Fruit fly (Drosophila melanogaster) whole organism, embryonic: ENCODE measurements around the gene Scm.

Experiments used
- BEAF-32 ChIP-seq: fragments of 200-800 bp; sonication (Bioruptor generic); optimal IDR thresholded peaks from 3 replicates; lab custom pipeline; 2017; ENCODE audit warnings: missing biosample characterization, missing genetic modification characterization, mild to moderate bottlenecking, moderate library complexity, missing genetic modification reagents
- CG11504 ChIP-seq: fragments of 200-800 bp; sonication (Bioruptor generic); optimal IDR thresholded peaks from 3 replicates; lab custom pipeline; 2019; ENCODE audit warnings: missing biosample characterization, mild to moderate bottlenecking, missing genetic modification characterization, moderate library complexity
- CG12071 ChIP-seq: fragments of 200-800 bp; sonication (Bioruptor generic); optimal IDR thresholded peaks from 3 replicates; lab custom pipeline; 2018; ENCODE audit warnings: missing biosample characterization, mild to moderate bottlenecking, missing genetic modification characterization
- CG15514 ChIP-seq: fragments of 200-800 bp; sonication (Bioruptor generic); optimal IDR thresholded peaks from 3 replicates; lab custom pipeline; 2017; ENCODE audit warnings: missing biosample characterization, missing genetic modification characterization, mild to moderate bottlenecking, moderate library complexity, missing genetic modification reagents
- CG15601 ChIP-seq: fragments of 200-800 bp; sonication (Bioruptor generic); optimal IDR thresholded peaks from 3 replicates; lab custom pipeline; 2019; ENCODE audit warnings: missing biosample characterization, mild to moderate bottlenecking, missing genetic modification characterization, moderate library complexity
- CG17186 ChIP-seq: fragments of 200-800 bp; sonication (Bioruptor generic); optimal IDR thresholded peaks from 3 replicates; lab custom pipeline; 2017; ENCODE audit warnings: missing biosample characterization, missing genetic modification reagents, missing genetic modification characterization
- CG1792 ChIP-seq: fragments of 200-800 bp; sonication (Bioruptor generic); optimal IDR thresholded peaks from 2 replicates; lab custom pipeline; 2016; ENCODE audit warnings: missing biosample characterization, missing genetic modification characterization
- CG4424 ChIP-seq: fragments of 200-800 bp; sonication (Bioruptor generic); optimal IDR thresholded peaks from 3 replicates; lab custom pipeline; 2016; ENCODE audit warnings: missing biosample characterization, missing genetic modification characterization
- CG4730 ChIP-seq: fragments of 200-800 bp; sonication (Bioruptor generic); IDR thresholded peaks from 2 replicates; pipeline ENCODE4 v1.3.6; 2022; ENCODE audit warnings: missing biosample characterization, missing genetic modification characterization
- CG5245 ChIP-seq: fragments of 200-800 bp; sonication (Bioruptor generic); optimal IDR thresholded peaks from 3 replicates; lab custom pipeline; 2016; ENCODE audit warnings: missing biosample characterization, missing genetic modification characterization
- CG5953 ChIP-seq: fragments of 200-800 bp; sonication (Bioruptor generic); IDR thresholded peaks from 2 replicates; pipeline ENCODE4 v1.3.6; 2022; ENCODE audit warnings: missing biosample characterization, missing genetic modification characterization
- CG7745 ChIP-seq: fragments of 200-800 bp; sonication (Bioruptor generic); optimal IDR thresholded peaks from 2 replicates; lab custom pipeline; 2018; ENCODE audit warnings: missing biosample characterization, mild to moderate bottlenecking, missing genetic modification characterization, moderate library complexity
- CG8388 ChIP-seq: fragments of 200-800 bp; sonication (Bioruptor generic); optimal IDR thresholded peaks from 2 replicates; lab custom pipeline; 2019; ENCODE audit warnings: missing biosample characterization, mild to moderate bottlenecking, missing genetic modification characterization, moderate library complexity
- Chrac-16 ChIP-seq: fragments of 200-800 bp; sonication (Bioruptor generic); optimal IDR thresholded peaks from 3 replicates; lab custom pipeline; 2016; ENCODE audit warnings: missing biosample characterization, missing genetic modification characterization
- D ChIP-seq, 2 experiments: fragments of 200-800 bp in 1 of 2; fragments of >200 bp in 1 of 2; sonication (Bioruptor generic) in 1 of 2; optimal IDR thresholded peaks; 2 replicates in 1 of 2; 3 replicates in 1 of 2; lab custom pipeline; 2017; ENCODE audit warnings: mild to moderate bottlenecking in 1 of 2, missing biosample characterization in 1 of 2, missing genetic modification characterization in 1 of 2, missing genetic modification reagents in 1 of 2
- Dll ChIP-seq: fragments of 200-800 bp; sonication (Bioruptor generic); IDR thresholded peaks from 4 replicates; pipeline ENCODE4 v1.3.6; 2022; ENCODE audit warnings: missing biosample characterization, missing genetic modification characterization; ENCODE audit not compliant: partially characterized antibody
- E2f1 ChIP-seq: fragments of 200-800 bp; sonication (Bioruptor generic); IDR thresholded peaks from 2 replicates; pipeline ENCODE4 v1.3.6; 2022; ENCODE audit warnings: missing biosample characterization, missing genetic modification characterization
- E2f2 ChIP-seq: fragments of 200-800 bp; sonication (Bioruptor generic); IDR thresholded peaks from 2 replicates; pipeline ENCODE4 v1.3.6; 2022; ENCODE audit warnings: missing biosample characterization, missing genetic modification characterization
- Elba2 ChIP-seq: fragments of 200-800 bp; sonication (Bioruptor generic); optimal IDR thresholded peaks from 3 replicates; lab custom pipeline; 2016; ENCODE audit warnings: missing biosample characterization, missing genetic modification characterization
- HHEX ChIP-seq: fragments of 200-800 bp; sonication (Bioruptor generic); optimal IDR thresholded peaks from 3 replicates; lab custom pipeline; 2017; ENCODE audit warnings: missing biosample characterization, mild to moderate bottlenecking, missing genetic modification characterization, missing genetic modification reagents
- MBD-R2 ChIP-seq: fragments of 200-800 bp; sonication (Bioruptor generic); IDR thresholded peaks from 2 replicates; pipeline ENCODE4 v1.3.6; 2022; ENCODE audit warnings: missing biosample characterization, missing genetic modification characterization
- MESR4 ChIP-seq: fragments of 200-800 bp; sonication (Bioruptor generic); optimal IDR thresholded peaks from 2 replicates; lab custom pipeline; 2018; ENCODE audit warnings: missing biosample characterization, mild to moderate bottlenecking, missing genetic modification characterization, moderate library complexity
- PHDP ChIP-seq: fragments of 200-800 bp; sonication (Bioruptor generic); optimal IDR thresholded peaks from 3 replicates; lab custom pipeline; 2018; ENCODE audit warnings: missing biosample characterization, mild to moderate bottlenecking, missing genetic modification characterization, moderate library complexity
- Rfx ChIP-seq: fragments of 200-800 bp; sonication (Bioruptor generic); IDR thresholded peaks from 2 replicates; pipeline ENCODE4 v1.3.6; 2022; ENCODE audit warnings: missing biosample characterization, missing genetic modification characterization
- Rx ChIP-seq: fragments of 200-800 bp; sonication (Bioruptor generic); IDR thresholded peaks from 2 replicates; pipeline ENCODE4 v1.3.6; 2022; ENCODE audit warnings: missing biosample characterization, missing genetic modification characterization
- Sox100B ChIP-seq: fragments of 200-800 bp; sonication (Bioruptor generic); optimal IDR thresholded peaks from 3 replicates; lab custom pipeline; 2018; ENCODE audit warnings: missing biosample characterization, mild to moderate bottlenecking, missing genetic modification characterization
- Taf1 ChIP-seq: fragments of 200-800 bp; sonication (Bioruptor generic); IDR thresholded peaks from 2 replicates; pipeline ENCODE4 v1.3.6; 2022; ENCODE audit warnings: missing biosample characterization, missing genetic modification characterization
- YL-1 ChIP-seq: fragments of 200-800 bp; sonication (Bioruptor generic); optimal IDR thresholded peaks from 3 replicates; lab custom pipeline; 2017; ENCODE audit warnings: missing biosample characterization, mild to moderate bottlenecking, missing genetic modification characterization
- ac ChIP-seq: fragments of 200-800 bp; sonication (Bioruptor generic); optimal IDR thresholded peaks from 3 replicates; lab custom pipeline; 2017; ENCODE audit warnings: missing biosample characterization, mild to moderate bottlenecking, missing genetic modification characterization
- al ChIP-seq: fragments of 200-800 bp; sonication (Bioruptor generic); IDR thresholded peaks from 2 replicates; pipeline ENCODE4 v1.3.6; 2022; ENCODE audit warnings: missing biosample characterization, missing genetic modification characterization
- btn ChIP-seq: fragments of 200-800 bp; sonication (Bioruptor generic); optimal IDR thresholded peaks from 2 replicates; lab custom pipeline; 2016; ENCODE audit warnings: missing biosample characterization, missing genetic modification characterization
- caup ChIP-seq: fragments of 200-800 bp; sonication (Bioruptor generic); optimal IDR thresholded peaks from 3 replicates; lab custom pipeline; 2017; ENCODE audit warnings: missing biosample characterization, mild to moderate bottlenecking, missing genetic modification characterization, moderate library complexity; ENCODE audit not compliant: severe bottlenecking
- en ChIP-seq: fragments of 200-800 bp; sonication (Bioruptor generic); optimal IDR thresholded peaks from 2 replicates; lab custom pipeline; 2016; ENCODE audit warnings: missing biosample characterization, missing genetic modification characterization
- ewg ChIP-seq: fragments of 200-800 bp; sonication (Bioruptor generic); optimal IDR thresholded peaks from 3 replicates; lab custom pipeline; 2017; ENCODE audit warnings: mild to moderate bottlenecking, missing biosample characterization, missing genetic modification reagents, missing genetic modification characterization
- eyg ChIP-seq: fragments of 200-800 bp; sonication (Bioruptor generic); optimal IDR thresholded peaks from 3 replicates; lab custom pipeline; 2016; ENCODE audit warnings: missing biosample characterization, missing genetic modification characterization
- fd3F ChIP-seq: fragments of 200-800 bp; sonication (Bioruptor generic); optimal IDR thresholded peaks from 2 replicates; lab custom pipeline; 2018; ENCODE audit warnings: missing biosample characterization, mild to moderate bottlenecking, missing genetic modification characterization, moderate library complexity
- fd64A ChIP-seq: fragments of 200-800 bp; sonication (Bioruptor generic); optimal IDR thresholded peaks from 3 replicates; lab custom pipeline; 2018; ENCODE audit warnings: missing biosample characterization, mild to moderate bottlenecking, missing genetic modification characterization
- gfzf ChIP-seq: fragments of 200-800 bp; sonication (Bioruptor generic); optimal IDR thresholded peaks from 2 replicates; lab custom pipeline; 2016; ENCODE audit warnings: missing biosample characterization, mild to moderate bottlenecking, missing genetic modification characterization, moderate library complexity
- hb ChIP-seq: fragments of 200-800 bp; sonication (Bioruptor generic); IDR thresholded peaks from 3 replicates; pipeline ENCODE4 v1.3.6; 2022; ENCODE audit warnings: missing biosample characterization, missing genetic modification characterization; ENCODE audit not compliant: partially characterized antibody
- hbn ChIP-seq: fragments of 200-800 bp; sonication (Bioruptor generic); IDR thresholded peaks from 2 replicates; pipeline ENCODE4 v1.3.6; 2022; ENCODE audit warnings: missing biosample characterization, missing genetic modification characterization; ENCODE audit not compliant: partially characterized antibody
- ken ChIP-seq: fragments of 200-800 bp; sonication (Bioruptor generic); IDR thresholded peaks from 3 replicates; pipeline ENCODE4 v1.3.6; 2022; ENCODE audit warnings: missing biosample characterization, missing genetic modification characterization
- kni ChIP-seq: fragments of 200-800 bp; sonication (Bioruptor generic); optimal IDR thresholded peaks from 3 replicates; lab custom pipeline; 2017; ENCODE audit warnings: mild to moderate bottlenecking, missing biosample characterization, missing genetic modification reagents, missing genetic modification characterization
- odd ChIP-seq: fragments of 200-800 bp; sonication (Bioruptor generic); optimal IDR thresholded peaks from 2 replicates; lab custom pipeline; 2017; ENCODE audit warnings: missing biosample characterization, mild to moderate bottlenecking, missing genetic modification characterization
- row ChIP-seq: fragments of 200-800 bp; sonication (Bioruptor generic); IDR thresholded peaks from 3 replicates; pipeline ENCODE4 v1.3.6; 2022; ENCODE audit warnings: missing biosample characterization, missing genetic modification characterization
- run ChIP-seq: fragments of 200-800 bp; sonication (Bioruptor generic); optimal IDR thresholded peaks from 3 replicates; lab custom pipeline; 2018; ENCODE audit warnings: missing biosample characterization, mild to moderate bottlenecking, missing genetic modification characterization
- scrt ChIP-seq: fragments of 200-800 bp; sonication (Bioruptor generic); optimal IDR thresholded peaks from 2 replicates; lab custom pipeline; 2018; ENCODE audit warnings: missing biosample characterization, mild to moderate bottlenecking, missing genetic modification characterization, moderate library complexity
- sim ChIP-seq: fragments of 200-800 bp; sonication (Bioruptor generic); IDR thresholded peaks from 2 replicates; pipeline ENCODE4 v1.3.6; 2022; ENCODE audit warnings: missing biosample characterization, missing genetic modification characterization
- sisA ChIP-seq: fragments of 200-800 bp; sonication (Bioruptor generic); IDR thresholded peaks from 2 replicates; pipeline ENCODE4 v1.3.6; 2022; ENCODE audit warnings: missing biosample characterization, missing genetic modification characterization
- slp2 ChIP-seq: fragments of 200-800 bp; sonication (Bioruptor generic); optimal IDR thresholded peaks from 2 replicates; lab custom pipeline; 2016; ENCODE audit warnings: missing biosample characterization, missing genetic modification characterization
- tio ChIP-seq: fragments of 200-800 bp; sonication (Bioruptor generic); optimal IDR thresholded peaks from 2 replicates; lab custom pipeline; 2017; ENCODE audit warnings: missing biosample characterization, missing genetic modification characterization, inconsistent platforms

Scm gene

DNA sequence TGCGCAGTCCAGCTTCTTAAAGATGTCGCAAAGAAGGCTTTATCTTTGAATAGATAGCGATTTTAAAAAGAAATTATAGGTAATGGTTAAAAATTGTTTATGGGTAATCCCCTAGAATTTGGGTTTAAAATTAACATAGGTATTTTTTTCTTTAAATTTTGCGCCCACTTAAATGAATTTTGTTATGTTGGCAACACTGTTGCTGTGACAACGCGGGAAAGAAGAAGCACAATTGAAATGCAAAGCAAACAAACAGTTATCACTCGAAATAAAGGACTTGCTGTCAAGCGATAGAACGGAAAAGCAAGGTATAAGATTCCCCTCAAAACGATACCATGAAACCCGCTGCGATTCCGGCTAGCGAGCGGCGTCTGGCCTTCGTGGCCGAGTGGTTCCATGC lies 42.3 kb upstream of the Scm start, which contains the start of gene nmdyn-D7:
TSS of gene nmdyn-D7 (plus strand) at position 194 of the 400 bp plus-strand sequence.
- TF ChIP-seq scrt (GFP tag; lab: Kevin White, UChicago) (no peak), CG5245 (GFP tag; lab: Kevin White, UChicago) (no peak), caup (GFP tag; lab: Kevin White, UChicago) (no peak), Chrac-16 (GFP tag; lab: Kevin White, UChicago) (no peak), CG4730 (GFP tag; lab: Robert Waterston, UW) (no peak), MBD-R2 (GFP tag; lab: Robert Waterston, UW) (peak; percentile 71; the same call in 1 of the 2 replicates), CG11504 (tag; lab: Kevin White, UChicago) (no peak), ewg (no peak), CG7745 (tag; lab: Kevin White, UChicago) (no peak), Elba2 (GFP tag; lab: Kevin White, UChicago) (peak; percentile 18), sisA (GFP tag; lab: Robert Waterston, UW) (no peak), odd (GFP tag; lab: Kevin White, UChicago) (no peak), eyg (no peak), ac (GFP tag; lab: Kevin White, UChicago) (no peak), hb (GFP tag; lab: Robert Waterston, UW) (0 out of 3 replicates have a peak, but pooled peaks have one; percentile 45), D (optimal IDR thresholded peaks at IDR 0.05; lab: Kevin White, UChicago) (no peak), D (GFP tag; optimal IDR thresholded peaks at IDR 0.05; lab: Kevin White, UChicago) (no peak), E2f1 (GFP tag; lab: Robert Waterston, UW) (no peak), btn (GFP tag; lab: Kevin White, UChicago) (no peak), CG5953 (GFP tag; lab: Robert Waterston, UW) (no peak), CG17186 (GFP tag; lab: Kevin White, UChicago) (peak; percentile 23), CG8388 (GFP tag; lab: Kevin White, UChicago) (no peak), tio (GFP tag; lab: Kevin White, UChicago) (no peak), fd3F (peak; percentile 13), sim (0 out of 2 replicates have a peak, but pooled peaks have one; percentile 28), run (tag; lab: Kevin White, UChicago) (no peak), Rfx (peak; percentile 70), kni (GFP tag; lab: Kevin White, UChicago) (no peak), MESR4 (GFP tag; lab: Kevin White, UChicago) (peak; percentile 44), CG15601 (no peak), al (GFP tag; lab: Robert Waterston, UW) (no peak), slp2 (no peak), hbn (GFP tag; lab: Robert Waterston, UW) (no peak), CG1792 (no peak), E2f2 (GFP tag; lab: Robert Waterston, UW) (peak; percentile 97), BEAF-32 (peak; percentile 2), PHDP (tag; lab: Kevin White, UChicago) (no peak), row (GFP tag; lab: Robert Waterston, UW) (peak; percentile 26; the same call in 1 of the 3 replicates), HHEX (GFP tag; lab: Kevin White, UChicago) (no peak), en (GFP tag; lab: Kevin White, UChicago) (no peak), Rx (no peak), Dll (GFP tag; lab: Robert Waterston, UW) (0 out of 4 replicates have a peak, but pooled peaks have one; percentile 42), CG15514 (GFP tag; lab: Kevin White, UChicago) (peak; percentile 11), YL-1 (GFP tag; lab: Kevin White, UChicago) (peak; percentile 50), gfzf (peak; percentile 45), CG4424 (GFP tag; lab: Kevin White, UChicago) (no peak), Sox100B (no peak), CG12071 (no peak), Taf1 (no peak), fd64A (GFP tag; lab: Kevin White, UChicago) (no peak), ken (GFP tag; lab: Robert Waterston, UW) (no peak)
